Worm (Caenorhabditis elegans): ENCODE data around the gene W04B5.8.

DNA sequence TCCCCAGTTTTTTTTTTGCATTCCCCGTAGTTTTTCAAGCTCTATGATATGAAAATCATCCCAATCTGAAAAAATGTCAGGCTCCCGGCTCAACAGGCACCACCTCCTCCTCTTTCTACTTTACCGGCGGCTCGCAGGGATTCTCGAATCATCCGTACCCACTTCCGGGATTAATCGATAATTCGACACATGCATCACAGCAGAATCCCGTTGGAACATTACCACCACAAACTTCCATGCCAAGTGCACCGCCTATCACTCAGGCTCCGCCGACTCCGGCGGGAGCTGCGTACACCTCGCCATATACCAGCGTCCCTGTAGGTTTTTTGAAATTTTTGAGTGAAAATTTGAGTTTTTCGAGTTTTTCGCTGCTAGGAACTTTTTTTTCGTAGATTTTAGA, 4.9 kb upstream of the W04B5.8 start:
- TF ChIP-seq dve-1 (tag; optimal IDR thresholded peaks at IDR 0.05; ENCODE audit: insufficient read depth), result no peak
- TF ChIP-seq nhr-6 (tag; optimal IDR thresholded peaks at IDR 0.05), result no peak
- TF ChIP-seq dpl-1 (GFP tag; optimal IDR thresholded peaks at IDR 0.05), result no peak
- no peak for TF ChIP-seq R02D3.7 (tag; optimal IDR thresholded peaks at IDR 0.05)
- TF ChIP-seq unc-39 (tag; optimal IDR thresholded peaks at IDR 0.05), result no peak
- TF ChIP-seq lir-3 (tag; optimal IDR thresholded peaks at IDR 0.05), result no peak
